Worm (Caenorhabditis elegans) whole organism, mixed stage, embryonic: Measurements from ENCODE around the gene K09D9.3.

Experiments
- blmp-1 ChIP-seq: fragments of 150-350 bp; optimal IDR thresholded peaks from 2 replicates; lab custom pipeline; 2014; ENCODE audit warnings: missing biosample characterization, missing genetic modification characterization
- ceh-43 ChIP-seq: fragments of 200-800 bp; sonication (Bioruptor generic); optimal IDR thresholded peaks from 2 replicates; lab custom pipeline; 2018; ENCODE audit warnings: mild to moderate bottlenecking, missing genetic modification characterization, moderate library complexity, missing compliant biosample characterization
- ces-1 ChIP-seq: fragments of 150-350 bp; optimal IDR thresholded peaks from 2 replicates; lab custom pipeline; 2014; ENCODE audit warnings: missing biosample characterization, missing genetic modification reagents, missing genetic modification characterization
- elt-1 ChIP-seq: sonication (generic microtip); optimal IDR thresholded peaks from 2 replicates; lab custom pipeline; 2017; ENCODE audit warnings: missing genetic modification characterization, mild to moderate bottlenecking, missing compliant biosample characterization, antibody characterized with exemption, moderate library complexity, borderline replicate concordance; ENCODE audit not compliant: insufficient read depth
- elt-3 ChIP-seq: fragments of 150-350 bp; optimal IDR thresholded peaks from 2 replicates; lab custom pipeline; 2014; ENCODE audit warnings: missing biosample characterization, missing genetic modification characterization
- hlh-1 ChIP-seq: fragments of 150-350 bp; optimal IDR thresholded peaks from 2 replicates; lab custom pipeline; 2014; ENCODE audit warnings: missing biosample characterization, missing genetic modification reagents, missing genetic modification characterization
- lsy-2 ChIP-seq: fragments of 150-350 bp; optimal IDR thresholded peaks from 2 replicates; lab custom pipeline; 2014; ENCODE audit warnings: missing biosample characterization, missing genetic modification characterization
- nhr-28 ChIP-seq: fragments of 150-350 bp; optimal IDR thresholded peaks from 2 replicates; lab custom pipeline; 2014; ENCODE audit warnings: missing biosample characterization, missing genetic modification characterization
- nhr-76 ChIP-seq: sonication (generic microtip); optimal IDR thresholded peaks from 2 replicates; lab custom pipeline; 2017; ENCODE audit warnings: missing biosample characterization, missing genetic modification characterization
- snpc-4 ChIP-seq: fragments of 150-350 bp; optimal IDR thresholded peaks from 2 replicates; lab custom pipeline; 2014; ENCODE audit warnings: missing biosample characterization, missing genetic modification characterization
- unc-62 ChIP-seq: fragments of 150-350 bp; optimal IDR thresholded peaks from 2 replicates; lab custom pipeline; 2014; ENCODE audit warnings: missing biosample characterization, missing genetic modification reagents, missing genetic modification characterization
- ztf-11 ChIP-seq: fragments of 150-350 bp; optimal IDR thresholded peaks from 2 replicates; lab custom pipeline; 2014; ENCODE audit warnings: missing biosample characterization, missing genetic modification characterization

- no peak for TF ChIP-seq blmp-1 (tag; lab: Kevin White, UChicago)
- TF ChIP-seq nhr-28 (tag; lab: Kevin White, UChicago), result no peak
- no peak for TF ChIP-seq ztf-11 (tag; lab: Kevin White, UChicago)
- no peak for TF ChIP-seq elt-3 (tag; lab: Kevin White, UChicago)
- no peak for TF ChIP-seq snpc-4 (tag; lab: Kevin White, UChicago)
- TF ChIP-seq unc-62, result no peak
- TF ChIP-seq nhr-76 (tag; lab: Kevin White, UChicago), result no peak
- TF ChIP-seq hlh-1 (tag; lab: Kevin White, UChicago), result no peak
- TF ChIP-seq ces-1 (GFP tag; lab: Kevin White, UChicago), result no peak
- TF ChIP-seq lsy-2 (tag; lab: Kevin White, UChicago), result no peak
- no peak for TF ChIP-seq elt-1
- TF ChIP-seq ceh-43 (GFP tag; lab: Kevin White, UChicago), result no peak
Observed at ce11 chrV:3995838-3996237, 23.4 kb upstream of the K09D9.3 start, which contains the start of gene srx-62.
